Comparison of ENCODE assay signal across 2 worm cellular contexts in genomic region chrV:15537923-15538322, ce11.
TF ChIP-seq lines count a peak whose summit lies in the region.

prde-1 (plus strand) TSS chrV:15538244.

TF ChIP-seq in whole organism, L4 larva, 104 proteins besides CTCF, POLR2A, EP300 and RAD21:
- TF ChIP-seq Y75B8A.6 (GFP tag; IDR thresholded peaks at IDR 0.05; lab: Robert Waterston, UW), result no peak
- TF ChIP-seq F49E8.2 (tag; optimal IDR thresholded peaks at IDR 0.05; lab: Kevin White, UChicago; ENCODE audit: borderline replicate concordance), result peak; percentile 50
- no peak for TF ChIP-seq unc-130 (GFP tag; optimal IDR thresholded peaks at IDR 0.05; lab: Kevin White, UChicago)
- no peak for TF ChIP-seq set-16 (GFP tag; IDR thresholded peaks at IDR 0.05; lab: Robert Waterston, UW)
- no peak for TF ChIP-seq T26A8.4 (GFP tag; IDR thresholded peaks at IDR 0.05; lab: Robert Waterston, UW)
- TF ChIP-seq F44E2.7 (GFP tag; IDR thresholded peaks at IDR 0.05; lab: Robert Waterston, UW), result no peak
- TF ChIP-seq D1046.2 (GFP tag; IDR thresholded peaks at IDR 0.05; lab: Robert Waterston, UW), result no peak
- TF ChIP-seq egl-43 (GFP tag; IDR thresholded peaks at IDR 0.05; lab: Robert Waterston, UW), result no peak

TF ChIP-seq in whole organism, young adult, 124 proteins besides CTCF, POLR2A, EP300 and RAD21:
- TF ChIP-seq D2030.7 (GFP tag; IDR thresholded peaks at IDR 0.05; lab: Robert Waterston, UW) (peak; percentile 50), F33H1.4 (GFP tag; IDR thresholded peaks at IDR 0.05; lab: Robert Waterston, UW) (peak; percentile 48), C06A6.2 (GFP tag; conservative IDR thresholded peaks at IDR 0.05; lab: Robert Waterston, UW) (no peak), lsl-1 (GFP tag; optimal IDR thresholded peaks at IDR 0.05; lab: Kevin White, UChicago) (peak; percentile 61), xnd-1 (tag; optimal IDR thresholded peaks at IDR 0.05; lab: Kevin White, UChicago) (peak; percentile 43), ztf-18 (tag; optimal IDR thresholded peaks at IDR 0.05; lab: Kevin White, UChicago) (peak; percentile 93), Y95B8A.8 (GFP tag; IDR thresholded peaks at IDR 0.05; lab: Robert Waterston, UW) (no peak), lin-54 (GFP tag; optimal IDR thresholded peaks at IDR 0.05; lab: Kevin White, UChicago) (peak; percentile 49), F10E7.11 (tag; optimal IDR thresholded peaks at IDR 0.05; lab: Kevin White, UChicago) (no peak), aptf-2 (GFP tag; conservative IDR thresholded peaks at IDR 0.05; lab: Robert Waterston, UW) (no peak), pbrm-1 (GFP tag; IDR thresholded peaks at IDR 0.05; lab: Robert Waterston, UW) (0 out of 2 replicates have a peak, but pooled peaks have one; percentile 13), madf-6 (GFP tag; IDR thresholded peaks at IDR 0.05; lab: Robert Waterston, UW) (peak; percentile 66), chd-7 (tag; optimal IDR thresholded peaks at IDR 0.05; lab: Kevin White, UChicago) (no peak), hsf-1 (GFP tag; IDR thresholded peaks at IDR 0.05; lab: Robert Waterston, UW) (peak; percentile 41; the same call in 1 of the 2 replicates), tbp1 (GFP tag; optimal IDR thresholded peaks at IDR 0.05; lab: Kevin White, UChicago) (peak; percentile 28), rcor-1 (GFP tag; IDR thresholded peaks at IDR 0.05; lab: Robert Waterston, UW) (0 out of 2 replicates have a peak, but pooled peaks have one; percentile 36), dpff-1 (tag; optimal IDR thresholded peaks at IDR 0.05; lab: Kevin White, UChicago) (no peak), unc-62 (GFP tag; optimal IDR thresholded peaks at IDR 0.05; lab: Kevin White, UChicago) (no peak)
TF ChIP-seq in whole organism, young adult: peak in this region for 11.

Comparison
In these comparisons a context has a peak if more than half of its experiments do, and no peak if none do; other contexts are left out.
1. Of the 7 proteins assayed by ChIP-seq in both whole organism, young adult and whole organism, L4 larva: peak only in whole organism, young adult: none; only in whole organism, L4 larva: F49E8.2; in both: none; in neither: 6.